Fruit fly (Drosophila melanogaster): ENCODE measurements around the gene mthl15.

DNA sequence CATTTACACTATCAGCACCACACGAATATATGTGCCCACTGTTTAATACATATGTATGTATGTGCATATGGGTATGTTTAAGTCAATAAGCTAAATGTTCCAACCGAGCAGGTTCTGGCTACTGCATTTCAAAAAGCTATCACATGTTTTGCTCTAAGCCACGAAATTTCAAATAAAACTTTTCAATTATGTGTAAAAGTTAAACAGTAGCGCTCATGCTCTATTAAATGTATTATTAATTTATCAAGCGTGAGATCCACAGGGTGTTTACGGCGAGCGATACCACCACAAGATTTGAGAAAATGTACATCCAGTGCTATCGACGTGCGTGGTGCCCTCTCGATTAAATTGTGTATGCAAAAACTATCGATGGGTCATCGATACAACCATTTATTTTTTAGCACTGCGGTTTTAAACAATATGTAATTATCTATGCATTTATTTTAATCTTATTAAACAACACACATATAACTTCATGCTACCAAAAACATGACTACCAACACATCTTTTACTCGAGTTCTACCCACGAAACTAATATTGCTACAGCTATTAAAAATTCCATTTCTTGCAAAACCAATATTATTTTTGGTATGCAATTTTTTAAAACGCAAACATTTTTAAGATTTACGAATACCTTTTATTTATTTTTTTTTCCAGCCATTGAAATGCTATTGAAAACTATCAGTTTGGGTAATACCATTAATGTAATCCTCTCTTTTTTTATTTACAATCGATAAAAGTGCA, 22.8 kb upstream of the mthl15 start, which contains the start of gene Pten:
- peak; percentile 44 for TF ChIP-seq CG17385 (GFP tag; optimal IDR thresholded peaks at IDR 0.05)
- peak; percentile 89 for TF ChIP-seq Scr (GFP tag; IDR thresholded peaks at IDR 0.05; ENCODE audit: partially characterized antibody)
- no peak for TF ChIP-seq so (GFP tag; IDR thresholded peaks at IDR 0.05)
- no peak for TF ChIP-seq danr (GFP tag; IDR thresholded peaks at IDR 0.05)
- TF ChIP-seq pb (GFP tag; optimal IDR thresholded peaks at IDR 0.05): peak; percentile 31
- no peak for TF ChIP-seq sim (GFP tag; IDR thresholded peaks at IDR 0.05)
- peak; percentile 75 for TF ChIP-seq Bteb2 (GFP tag; optimal IDR thresholded peaks at IDR 0.05)

Data from whole organism, embryonic.